Fruit fly (Drosophila melanogaster) whole organism, pupa: ENCODE results near the gene CG31296.

ENCODE experiments used
- CG12605 ChIP-seq: fragments of 200-800 bp; sonication (Bioruptor generic); IDR thresholded peaks from 2 replicates; pipeline ENCODE4 v1.3.6; 2022; ENCODE audit warnings: missing biosample characterization, missing genetic modification characterization
- CG14655 ChIP-seq: fragments of 200-800 bp; sonication (Bioruptor generic); optimal IDR thresholded peaks from 3 replicates; lab custom pipeline; 2017; ENCODE audit warnings: mild to moderate bottlenecking, missing biosample characterization, missing genetic modification reagents, missing genetic modification characterization
- CG15710 ChIP-seq: fragments of 200-800 bp; sonication (Bioruptor generic); optimal IDR thresholded peaks from 2 replicates; lab custom pipeline; 2018; ENCODE audit warnings: missing biosample characterization, mild to moderate bottlenecking, missing genetic modification characterization, moderate library complexity
- CG4496 ChIP-seq: fragments of 200-800 bp; sonication (Bioruptor generic); IDR thresholded peaks from 3 replicates; pipeline ENCODE4 v1.3.6; 2022; ENCODE audit warnings: missing biosample characterization, missing genetic modification characterization
- CG8159 ChIP-seq: fragments of 200-800 bp; sonication (Bioruptor generic); optimal IDR thresholded peaks from 3 replicates; lab custom pipeline; 2018; ENCODE audit warnings: missing biosample characterization, mild to moderate bottlenecking, missing genetic modification characterization, moderate library complexity
- CG9948 ChIP-seq: fragments of 200-800 bp; sonication (Bioruptor generic); optimal IDR thresholded peaks from 2 replicates; lab custom pipeline; 2018; ENCODE audit warnings: missing biosample characterization, mild to moderate bottlenecking, missing genetic modification characterization, moderate library complexity
- EcR ChIP-seq: fragments of 200-800 bp; sonication (Bioruptor generic); optimal IDR thresholded peaks from 3 replicates; lab custom pipeline; 2019; ENCODE audit warnings: missing biosample characterization, missing genetic modification characterization, mild to moderate bottlenecking, moderate library complexity, missing genetic modification reagents
- Pif1A ChIP-seq: fragments of 200-800 bp; sonication (Bioruptor generic); optimal IDR thresholded peaks from 3 replicates; lab custom pipeline; 2016; ENCODE audit warnings: missing biosample characterization, missing genetic modification characterization

DNA sequence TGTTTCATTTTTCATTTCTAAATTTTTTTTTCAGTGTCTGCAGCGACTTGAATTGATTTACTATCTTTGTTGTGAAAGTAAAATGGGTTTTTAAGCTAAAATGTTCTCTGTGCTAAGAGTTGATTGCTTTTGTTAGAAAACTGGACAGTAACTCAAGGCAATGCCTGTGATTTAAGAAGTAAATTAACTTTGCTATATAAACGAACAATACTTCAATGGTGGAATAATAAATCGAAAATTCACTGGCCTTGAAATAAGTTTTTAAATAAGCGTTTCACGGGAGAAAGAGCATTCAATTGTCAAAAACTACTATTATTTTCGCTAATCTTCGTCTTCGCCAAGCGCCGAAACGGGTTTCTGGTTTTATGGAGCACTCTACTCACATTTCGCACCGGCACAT is 9.7 kb upstream of the CG31296 start:
- TF ChIP-seq EcR (GFP tag; lab: Kevin White, UChicago) (no peak), Pif1A (GFP tag; lab: Kevin White, UChicago) (peak; percentile 52), CG4496 (no peak; the same call in 1 of the 3 replicates), CG15710 (tag; lab: Kevin White, UChicago) (no peak), CG12605 (GFP tag; lab: Robert Waterston, UW) (no peak), CG8159 (tag; lab: Kevin White, UChicago) (no peak), CG9948 (no peak), CG14655 (GFP tag; lab: Kevin White, UChicago) (peak; percentile 61)
